Worm (Caenorhabditis elegans) whole organism, midembryonic: ENCODE results near the gene M04C3.1.

Experiments used
- T22C8.4 ChIP-seq: fragments of 200-800 bp; sonication (Bioruptor generic); IDR thresholded peaks from 2 replicates; pipeline ENCODE4 v1.3.6; 2022; ENCODE audit warnings: missing genetic modification characterization, missing compliant biosample characterization
- flt-1 ChIP-seq: fragments of 200-800 bp; sonication (Bioruptor generic); IDR thresholded peaks from 2 replicates; pipeline ENCODE4 v1.3.6; 2022; ENCODE audit warnings: missing genetic modification characterization, missing compliant biosample characterization
- klf-2 ChIP-seq: fragments of 200-800 bp; sonication (Bioruptor generic); conservative IDR thresholded peaks from 2 replicates; pipeline ENCODE4 v1.3.6; 2022; ENCODE audit warnings: missing genetic modification reagents, missing genetic modification characterization, missing compliant biosample characterization
- med-1 ChIP-seq: sonication (generic microtip); optimal IDR thresholded peaks from 2 replicates; lab custom pipeline; 2017; ENCODE audit warnings: missing genetic modification characterization, mild to moderate bottlenecking, missing compliant biosample characterization, antibody characterized with exemption, missing genetic modification reagents; ENCODE audit not compliant: insufficient read depth
- ref-1 ChIP-seq: fragments of 200-800 bp; sonication (Bioruptor generic); conservative IDR thresholded peaks from 2 replicates; pipeline ENCODE4 v1.3.6; 2022; ENCODE audit warnings: missing genetic modification reagents, missing genetic modification characterization, missing compliant biosample characterization
- tab-1 ChIP-seq: fragments of 200-800 bp; sonication (Bioruptor generic); IDR thresholded peaks from 2 replicates; pipeline ENCODE4 v1.3.6; 2022; ENCODE audit warnings: missing genetic modification characterization, missing compliant biosample characterization

DNA sequence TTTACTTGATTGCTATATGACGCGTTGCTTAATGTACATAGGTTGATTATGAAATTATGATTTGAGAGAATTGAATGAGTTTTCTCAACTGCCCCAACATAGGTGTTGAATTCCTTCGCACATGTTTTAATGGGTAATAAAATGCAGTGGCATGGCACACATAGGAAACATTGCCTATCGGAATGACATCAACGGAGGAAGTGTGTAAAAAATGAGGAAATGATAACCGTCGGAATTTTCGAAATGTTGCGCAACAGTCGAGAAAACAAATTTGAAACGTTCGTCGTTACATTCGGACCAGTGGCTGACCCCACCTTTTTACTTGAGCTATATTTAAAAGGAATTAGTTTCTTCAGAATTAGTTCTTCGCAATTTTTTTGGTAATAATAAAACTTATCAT lies 13.4 kb downstream of the M04C3.1 start:
- no peak for TF ChIP-seq med-1
- no peak for TF ChIP-seq klf-2 (GFP tag; lab: Robert Waterston, UW)
- TF ChIP-seq flt-1, result no peak
- no peak for TF ChIP-seq T22C8.4 (GFP tag; lab: Robert Waterston, UW)
- TF ChIP-seq tab-1, result no peak
- no peak for TF ChIP-seq ref-1 (GFP tag; lab: Robert Waterston, UW)
